Worm (Caenorhabditis elegans): ENCODE results near the gene sel-8.

The sel-8 gene

ce11 chrIII:3627042-3627441, at the start of gene sel-8:
Gene sel-8, minus strand, starts transcription at chrIII:3627142.
- TF ChIP-seq ama-1 (optimal IDR thresholded peaks at IDR 0.05) (no peak), ets-5 (GFP tag; IDR thresholded peaks at IDR 0.05) (no peak), fkh-4 (tag; optimal IDR thresholded peaks at IDR 0.05; ENCODE audit: borderline replicate concordance) (no peak), vab-15 (tag; optimal IDR thresholded peaks at IDR 0.05) (no peak), C34B4.2 (tag; optimal IDR thresholded peaks at IDR 0.05) (no peak), alr-1 (tag; optimal IDR thresholded peaks at IDR 0.05; ENCODE audit: borderline replicate concordance) (no peak), hlh-17 (GFP tag; optimal IDR thresholded peaks at IDR 0.05; ENCODE audit: borderline replicate concordance) (no peak), sptf-1 (tag; optimal IDR thresholded peaks at IDR 0.05) (no peak), tlp-1 (tag; optimal IDR thresholded peaks at IDR 0.05) (no peak), nhr-19 (GFP tag; conservative IDR thresholded peaks at IDR 0.05) (no peak), fos-1 (tag; optimal IDR thresholded peaks at IDR 0.05) (no peak)

ce11 chrIII:3675480-3675879, 48.5 kb upstream of the sel-8 start:
- TF ChIP-seq nhr-71 (tag; optimal IDR thresholded peaks at IDR 0.05) (no peak), blmp-1 (tag; optimal IDR thresholded peaks at IDR 0.05) (peak; percentile 94), rnt-1 (tag; optimal IDR thresholded peaks at IDR 0.05) (no peak)

ce11 chrIII:3674149-3674548, 47.2 kb upstream of the sel-8 start:
- TF ChIP-seq snu-23 (GFP tag; optimal IDR thresholded peaks at IDR 0.05) (no peak), ceh-90 (tag; optimal IDR thresholded peaks at IDR 0.05) (no peak), dsc-1 (tag; optimal IDR thresholded peaks at IDR 0.05) (peak; percentile 60)

ce11 chrIII:3672839-3673238, 45.9 kb upstream of the sel-8 start:
- TF ChIP-seq dsc-1 (tag; optimal IDR thresholded peaks at IDR 0.05), result no peak
- peak in 1 of 6 experiments; percentile 24 for TF ChIP-seq elt-3 (tag; optimal IDR thresholded peaks at IDR 0.05)
- TF ChIP-seq unc-62 (GFP tag; optimal IDR thresholded peaks at IDR 0.05), result no peak
- TF ChIP-seq C34B4.2 (tag; optimal IDR thresholded peaks at IDR 0.05), result no peak
- TF ChIP-seq snu-23 (GFP tag; optimal IDR thresholded peaks at IDR 0.05), result peak; percentile 50
- peak; percentile 20 for TF ChIP-seq skn-1 (tag; optimal IDR thresholded peaks at IDR 0.05)
- TF ChIP-seq efl-3 (GFP tag; optimal IDR thresholded peaks at IDR 0.05), result no peak
- peak; percentile 86 for TF ChIP-seq blmp-1 (tag; optimal IDR thresholded peaks at IDR 0.05)
- no peak for TF ChIP-seq ceh-88 (GFP tag; IDR thresholded peaks at IDR 0.05)
- TF ChIP-seq unc-98 (GFP tag; IDR thresholded peaks at IDR 0.05), result no peak
- no peak for TF ChIP-seq nhr-237 (tag; optimal IDR thresholded peaks at IDR 0.05)
- no peak for TF ChIP-seq hlh-17 (GFP tag; optimal IDR thresholded peaks at IDR 0.05; ENCODE audit: borderline replicate concordance)
- TF ChIP-seq sup-37 (GFP tag; optimal IDR thresholded peaks at IDR 0.05), result no peak
- no peak for TF ChIP-seq ztf-4 (tag; optimal IDR thresholded peaks at IDR 0.05)
- peak; percentile 28 for TF ChIP-seq mep-1 (tag; optimal IDR thresholded peaks at IDR 0.05)
- no peak for TF ChIP-seq ceh-63 (GFP tag; optimal IDR thresholded peaks at IDR 0.05)
- no peak for TF ChIP-seq lin-39 (tag; optimal IDR thresholded peaks at IDR 0.05)
- TF ChIP-seq nhr-85 (tag), result peak; percentile 78
- no peak for TF ChIP-seq ceh-8 (GFP tag; optimal IDR thresholded peaks at IDR 0.05)
- TF ChIP-seq aly-2 (tag; optimal IDR thresholded peaks at IDR 0.05), result no peak
- TF ChIP-seq alr-1 (tag; optimal IDR thresholded peaks at IDR 0.05; ENCODE audit: borderline replicate concordance), result no peak
- TF ChIP-seq fos-1 (tag; optimal IDR thresholded peaks at IDR 0.05), result peak; percentile 13
- TF ChIP-seq nhr-77 (tag; optimal IDR thresholded peaks at IDR 0.05), result no peak
- no peak for TF ChIP-seq irx-1 (tag; optimal IDR thresholded peaks at IDR 0.05)
- TF ChIP-seq nhr-47 (tag; optimal IDR thresholded peaks at IDR 0.05), result peak; percentile 36
- no peak for TF ChIP-seq ceh-82 (tag; optimal IDR thresholded peaks at IDR 0.05)
- TF ChIP-seq mab-9 (GFP tag; IDR thresholded peaks at IDR 0.05), result no peak
- TF ChIP-seq sptf-1 (tag; optimal IDR thresholded peaks at IDR 0.05), result no peak
- TF ChIP-seq C16A3.4 (tag; optimal IDR thresholded peaks at IDR 0.05), result no peak
- TF ChIP-seq lin-35 (GFP tag; optimal IDR thresholded peaks at IDR 0.05), result peak; percentile 17 to 30
- TF ChIP-seq tlp-1 (tag; optimal IDR thresholded peaks at IDR 0.05), result no peak
- no peak for TF ChIP-seq elt-2 (tag; optimal IDR thresholded peaks at IDR 0.05)
- no peak for TF ChIP-seq zag-1 (tag; optimal IDR thresholded peaks at IDR 0.05)
- no peak for TF ChIP-seq unc-86 (tag; optimal IDR thresholded peaks at IDR 0.05)
- TF ChIP-seq lin-14 (GFP tag; optimal IDR thresholded peaks at IDR 0.05), result peak; percentile 90
- TF ChIP-seq hpl-2 (GFP tag; optimal IDR thresholded peaks at IDR 0.05), result no peak
- no peak for TF ChIP-seq pag-3 (tag; optimal IDR thresholded peaks at IDR 0.05; ENCODE audit: borderline replicate concordance, insufficient read depth)
- no peak for TF ChIP-seq nhr-12 (tag; optimal IDR thresholded peaks at IDR 0.05)
- no peak for TF ChIP-seq rnt-1 (tag; optimal IDR thresholded peaks at IDR 0.05)
